Worm (Caenorhabditis elegans): ENCODE data around the gene Y57E12B.10.

ce11 chrV:6935878-6936277, at the start of gene Y57E12B.10:
- no peak for TF ChIP-seq ZK546.5 (tag; optimal IDR thresholded peaks at IDR 0.05)
- no peak for TF ChIP-seq hmg-11 (tag; optimal IDR thresholded peaks at IDR 0.05)
- TF ChIP-seq daf-12 (tag; optimal IDR thresholded peaks at IDR 0.05), result no peak
- no peak for TF ChIP-seq aly-2 (tag; optimal IDR thresholded peaks at IDR 0.05)
- TF ChIP-seq snpc-4 (tag; optimal IDR thresholded peaks at IDR 0.05), result no peak
- TF ChIP-seq zag-1 (tag; optimal IDR thresholded peaks at IDR 0.05), result no peak
- TF ChIP-seq ztf-11 (tag; optimal IDR thresholded peaks at IDR 0.05), result no peak
- TF ChIP-seq nhr-28 (tag; optimal IDR thresholded peaks at IDR 0.05), result no peak
- TF ChIP-seq nhr-11 (tag; optimal IDR thresholded peaks at IDR 0.05), result no peak
- TF ChIP-seq unc-62 (GFP tag; optimal IDR thresholded peaks at IDR 0.05), result no peak
